Worm (Caenorhabditis elegans): ENCODE results near the gene ZC443.3.

- TF ChIP-seq pha-4 (GFP tag; IDR thresholded peaks at IDR 0.05) (no peak), pha-4 (tag; optimal IDR thresholded peaks at IDR 0.05) (no peak), mdl-1 (tag; optimal IDR thresholded peaks at IDR 0.05) (no peak), nhr-41 (GFP tag; IDR thresholded peaks at IDR 0.05) (no peak), nhr-77 (tag; optimal IDR thresholded peaks at IDR 0.05) (no peak), unc-62 (GFP tag; optimal IDR thresholded peaks at IDR 0.05 in 1 of 2) (peak in 1 of 2 experiments; percentile 47), unc-62 (tag; optimal IDR thresholded peaks at IDR 0.05) (no peak), dpl-1 (GFP tag; optimal IDR thresholded peaks at IDR 0.05) (no peak), nhr-11 (tag; optimal IDR thresholded peaks at IDR 0.05) (no peak)
Observed at ce11 chrV:12768946-12769345, 45.0 kb downstream of the ZC443.3 start, which contains the start of gene srt-43.

Measured in whole organism, L4 larva.